Fruit fly (Drosophila melanogaster): ENCODE data around the gene CG18754.

The CG18754 gene

DNA sequence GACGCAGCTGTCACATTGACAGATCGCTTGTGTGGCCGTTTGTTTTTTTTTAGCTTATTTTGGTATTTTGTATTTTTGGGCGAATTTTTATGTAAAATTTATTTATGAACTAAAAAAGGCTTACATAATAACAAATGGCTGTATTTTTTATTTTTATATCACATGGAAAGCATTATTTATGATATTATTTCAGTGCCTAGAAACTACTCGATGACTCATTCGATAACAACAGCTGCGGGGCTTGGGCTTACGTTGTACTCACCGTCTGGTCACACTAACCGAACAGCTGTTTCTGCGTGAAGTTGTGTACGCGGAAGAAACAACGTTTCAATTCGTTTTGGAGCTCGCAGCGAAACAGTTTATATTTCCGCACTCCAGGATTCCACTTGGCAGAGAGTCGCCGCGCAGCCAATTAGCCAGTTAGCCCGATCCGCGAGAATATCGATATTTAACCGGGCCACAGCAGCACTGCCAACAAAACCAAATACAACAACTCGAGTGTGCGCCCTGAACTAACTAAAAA lies 49.2 kb downstream of the CG18754 start, which contains the start of the genes Hmgcr and Rpn9 (continued):
- peak; percentile 95 for TF ChIP-seq stwl (tag; optimal IDR thresholded peaks at IDR 0.05)
- no peak for TF ChIP-seq Optix (GFP tag; IDR thresholded peaks at IDR 0.05)
- peak; percentile 58 for TF ChIP-seq CG1603 (tag; optimal IDR thresholded peaks at IDR 0.05)
- no peak for TF ChIP-seq CG3065 (GFP tag; optimal IDR thresholded peaks at IDR 0.05)
- TF ChIP-seq CG10267 (tag; optimal IDR thresholded peaks at IDR 0.05): peak; percentile 68
- no peak for TF ChIP-seq disco-r (GFP tag; optimal IDR thresholded peaks at IDR 0.05)
- TF ChIP-seq CG4730 (GFP tag; IDR thresholded peaks at IDR 0.05): no peak
- peak; percentile 83 for TF ChIP-seq CG12659 (GFP tag; optimal IDR thresholded peaks at IDR 0.05)
- peak; percentile 67 for TF ChIP-seq CG15514 (GFP tag; optimal IDR thresholded peaks at IDR 0.05)
- TF ChIP-seq CG6854 (GFP tag; optimal IDR thresholded peaks at IDR 0.05): no peak
- no peak for TF ChIP-seq wor (GFP tag; IDR thresholded peaks at IDR 0.05)
- TF ChIP-seq Drgx (GFP tag; IDR thresholded peaks at IDR 0.05): no peak
- TF ChIP-seq CG33557 (GFP tag; optimal IDR thresholded peaks at IDR 0.05): peak; percentile 24
- no peak for TF ChIP-seq CG4404 (GFP tag; IDR thresholded peaks at IDR 0.05)
- TF ChIP-seq vvl (GFP tag; IDR thresholded peaks at IDR 0.05): no peak
- TF ChIP-seq vfl (GFP tag; optimal IDR thresholded peaks at IDR 0.05): no peak
- TF ChIP-seq trh (GFP tag; optimal IDR thresholded peaks at IDR 0.05): no peak
- TF ChIP-seq Vsx1 (GFP tag; optimal IDR thresholded peaks at IDR 0.05): peak; percentile 68
- no peak for TF ChIP-seq slp2 (GFP tag; optimal IDR thresholded peaks at IDR 0.05)
- TF ChIP-seq CG10543 (GFP tag; optimal IDR thresholded peaks at IDR 0.05): no peak
- peak; percentile 31 for TF ChIP-seq Mad (GFP tag; optimal IDR thresholded peaks at IDR 0.05)
- no peak for TF ChIP-seq CG3163 (GFP tag; optimal IDR thresholded peaks at IDR 0.05)
- TF ChIP-seq CG2120 (GFP tag; optimal IDR thresholded peaks at IDR 0.05): peak; percentile 27
- peak; percentile 21 for TF ChIP-seq CG34376 (GFP tag; optimal IDR thresholded peaks at IDR 0.05)
- no peak for TF ChIP-seq ac (GFP tag; optimal IDR thresholded peaks at IDR 0.05)
- TF ChIP-seq CG11247 (GFP tag; IDR thresholded peaks at IDR 0.05): no peak
- peak; percentile 9; the same call in 1 of the 3 replicates for TF ChIP-seq knrl (GFP tag; IDR thresholded peaks at IDR 0.05; ENCODE audit: partially characterized antibody)
- peak; percentile 20 for TF ChIP-seq Bdp1 (GFP tag; optimal IDR thresholded peaks at IDR 0.05)
- no peak for TF ChIP-seq abd-A (tag; optimal IDR thresholded peaks at IDR 0.05)
- no peak for TF ChIP-seq kah (GFP tag; optimal IDR thresholded peaks at IDR 0.05)
- peak; percentile 38; the same call in 1 of the 2 replicates for TF ChIP-seq CG17328 (GFP tag; IDR thresholded peaks at IDR 0.05)
- no peak for TF ChIP-seq CG14860 (GFP tag; IDR thresholded peaks at IDR 0.05; ENCODE audit: partially characterized antibody)
- peak; percentile 34; the same call in 1 of the 2 replicates for TF ChIP-seq Awh (GFP tag; IDR thresholded peaks at IDR 0.05)
- TF ChIP-seq Jarid2 (GFP tag; optimal IDR thresholded peaks at IDR 0.05): peak; percentile 86
- TF ChIP-seq CG13775 (GFP tag; optimal IDR thresholded peaks at IDR 0.05): no peak
- TF ChIP-seq dpn (GFP tag; optimal IDR thresholded peaks at IDR 0.05): peak; percentile 14 to 24
- peak; percentile 38 for TF ChIP-seq CrebB (tag; optimal IDR thresholded peaks at IDR 0.05)
- no peak for TF ChIP-seq sens-2 (GFP tag; IDR thresholded peaks at IDR 0.05)
- peak; percentile 88 for TF ChIP-seq sens (GFP tag)
- TF ChIP-seq mld (GFP tag; IDR thresholded peaks at IDR 0.05; ENCODE audit: partially characterized antibody): 0 out of 3 replicates have a peak, but pooled peaks have one; percentile 64
- no peak for TF ChIP-seq CG11085 (GFP tag; IDR thresholded peaks at IDR 0.05)
- peak in 1 of 3 experiments; percentile 56 for TF ChIP-seq Stat92E (GFP tag; optimal IDR thresholded peaks at IDR 0.05)
- no peak for TF ChIP-seq Rx (GFP tag; IDR thresholded peaks at IDR 0.05)
- TF ChIP-seq nerfin-1 (tag; optimal IDR thresholded peaks at IDR 0.05): peak; percentile 35
- TF ChIP-seq Hr3 (GFP tag; optimal IDR thresholded peaks at IDR 0.05): no peak
- no peak for TF ChIP-seq eyg (GFP tag; optimal IDR thresholded peaks at IDR 0.05)
- TF ChIP-seq dmrt99B (tag; optimal IDR thresholded peaks at IDR 0.05): no peak
- TF ChIP-seq Dfd (GFP tag; optimal IDR thresholded peaks at IDR 0.05): no peak
- peak; percentile 28 for TF ChIP-seq CG13424 (tag; optimal IDR thresholded peaks at IDR 0.05)
- TF ChIP-seq pzg (GFP tag; optimal IDR thresholded peaks at IDR 0.05): peak; percentile 90
- no peak for TF ChIP-seq Hr39 (optimal IDR thresholded peaks at IDR 0.05)
